Fruit fly (Drosophila melanogaster): ENCODE data around the gene Jon25Biii.

- TF ChIP-seq CTCF (GFP tag; optimal IDR thresholded peaks at IDR 0.05): no peak
- TF ChIP-seq PHDP (tag; optimal IDR thresholded peaks at IDR 0.05): no peak
- no peak for TF ChIP-seq exex (tag; optimal IDR thresholded peaks at IDR 0.05)
Measured at dm6 chr2L:4932284-4932683, 18.3 kb downstream of the Jon25Biii start, which contains the start of gene hoe1.
